Fruit fly (Drosophila melanogaster): Measurements from ENCODE around the gene CG10185.

- no peak for TF ChIP-seq EcR (GFP tag; optimal IDR thresholded peaks at IDR 0.05)
- no peak for TF ChIP-seq psq (optimal IDR thresholded peaks at IDR 0.05)
- no peak for TF ChIP-seq usp (GFP tag; optimal IDR thresholded peaks at IDR 0.05)
- TF ChIP-seq CG8478 (optimal IDR thresholded peaks at IDR 0.05), result no peak
- TF ChIP-seq Dll (optimal IDR thresholded peaks at IDR 0.05), result no peak
Observed at dm6 chr3R:16014573-16014972, 52.8 kb downstream of the CG10185 start.

Measured in whole organism.